Worm (Caenorhabditis elegans): Measurements from ENCODE around the gene F15G9.6.

The F15G9.6 gene

DNA sequence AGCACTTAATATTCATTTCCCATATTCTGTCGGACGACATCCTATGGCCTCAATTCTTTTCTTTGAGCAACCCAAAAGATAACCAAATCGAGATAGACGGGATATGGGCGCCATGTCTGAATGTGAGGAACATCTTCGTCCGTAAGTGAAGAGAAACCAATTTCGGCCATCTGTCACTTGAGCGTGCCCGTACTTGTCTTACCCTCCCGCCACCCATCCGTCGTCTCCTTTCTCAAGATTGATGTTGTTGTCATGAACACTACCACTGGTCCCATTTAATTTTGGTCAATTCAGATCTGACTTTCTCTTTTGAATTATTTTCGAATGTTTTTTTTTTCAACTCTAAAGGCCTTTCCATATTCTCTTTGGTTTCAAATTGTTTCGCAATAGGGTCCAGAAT lies 6.8 kb upstream of the F15G9.6 start:
- TF ChIP-seq W03F9.2 (tag; optimal IDR thresholded peaks at IDR 0.05) (no peak), dao-5 (tag; optimal IDR thresholded peaks at IDR 0.05) (no peak), him-1 (tag; optimal IDR thresholded peaks at IDR 0.05) (no peak)

DNA sequence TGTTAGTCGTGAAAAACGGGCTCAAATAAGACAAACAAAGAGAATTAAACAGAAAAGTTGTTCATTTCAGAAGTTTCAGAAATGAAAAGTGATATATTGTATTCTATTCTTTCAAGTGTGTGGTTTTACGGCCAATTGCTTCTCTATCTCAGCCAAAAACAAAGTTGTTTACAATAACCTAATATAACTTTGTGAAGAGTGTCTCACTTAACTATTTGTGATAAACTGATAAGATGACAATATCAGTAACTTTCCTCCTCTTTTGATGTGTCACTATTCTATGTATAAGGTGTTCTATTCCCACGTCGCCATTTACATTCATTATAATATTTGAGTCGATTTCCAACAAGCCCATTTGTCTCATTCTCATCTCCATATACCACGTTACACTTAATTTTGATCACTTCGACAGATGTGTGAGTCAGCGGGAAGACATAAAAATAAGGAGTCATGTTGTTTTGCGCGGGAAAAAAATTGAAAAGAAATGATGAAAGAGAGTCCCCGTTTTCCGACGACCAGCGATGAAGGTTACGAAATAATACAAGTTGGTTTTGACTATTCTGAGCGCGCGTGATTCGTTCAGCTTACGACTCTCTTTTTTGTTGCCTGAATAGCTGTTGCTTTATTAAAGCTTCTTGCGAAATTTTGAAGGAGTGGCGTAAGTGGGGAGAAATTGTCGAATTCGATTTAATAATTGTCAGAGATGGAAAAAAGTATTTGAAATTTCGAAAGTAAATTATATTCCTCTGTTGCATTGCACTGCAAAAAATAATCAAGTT lies 4.1 kb upstream of the F15G9.6 start:
- no peak for TF ChIP-seq W03F9.2 (tag; optimal IDR thresholded peaks at IDR 0.05)
- no peak for TF ChIP-seq him-1 (tag; optimal IDR thresholded peaks at IDR 0.05)
- no peak for TF ChIP-seq dao-5 (tag; optimal IDR thresholded peaks at IDR 0.05)

DNA sequence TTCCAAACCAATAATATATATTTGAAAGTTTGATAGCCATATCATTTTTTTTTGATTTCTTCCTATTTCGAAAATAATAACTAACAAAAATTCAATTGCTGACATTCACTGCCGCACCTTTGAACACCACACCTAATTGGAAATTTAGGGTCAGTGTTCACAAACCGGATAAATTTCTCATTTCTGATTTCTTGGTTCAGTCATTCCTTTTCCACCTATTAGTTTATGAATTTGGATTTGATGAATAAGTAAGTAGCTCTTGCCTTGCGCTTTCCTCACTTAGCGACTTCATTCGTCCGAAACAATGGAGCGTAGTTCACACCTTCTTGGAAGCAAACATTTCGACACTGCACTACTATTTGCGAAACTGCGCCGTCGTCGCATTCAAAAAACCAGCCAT lies 3.5 kb upstream of the F15G9.6 start, which contains the start of gene F15G9.1:
Gene F15G9.1, plus strand, starts transcription at position 301 of the 400 bp plus-strand sequence.
- no peak for TF ChIP-seq W03F9.2 (tag; optimal IDR thresholded peaks at IDR 0.05)
- TF ChIP-seq dao-5 (tag; optimal IDR thresholded peaks at IDR 0.05) = no peak
- TF ChIP-seq him-1 (tag; optimal IDR thresholded peaks at IDR 0.05) = no peak

- TF ChIP-seq him-1 (tag; optimal IDR thresholded peaks at IDR 0.05) (no peak), W03F9.2 (tag; optimal IDR thresholded peaks at IDR 0.05) (no peak), dao-5 (tag; optimal IDR thresholded peaks at IDR 0.05) (no peak)
Measured at ce11 chrX:9713613-9714012, 4.1 kb downstream of the F15G9.6 start, which contains the start of gene F15G9.2. Gene F15G9.2 (minus strand): TSS chrX:9713713.

ce11 chrX:9717265-9717664 lies 7.7 kb downstream of the F15G9.6 start, which contains the start of gene him-4:
Gene him-4 (plus strand): TSS chrX:9717565.
- no peak for TF ChIP-seq dao-5 (tag; optimal IDR thresholded peaks at IDR 0.05)
- TF ChIP-seq W03F9.2 (tag; optimal IDR thresholded peaks at IDR 0.05) = no peak
- TF ChIP-seq him-1 (tag; optimal IDR thresholded peaks at IDR 0.05) = no peak

DNA sequence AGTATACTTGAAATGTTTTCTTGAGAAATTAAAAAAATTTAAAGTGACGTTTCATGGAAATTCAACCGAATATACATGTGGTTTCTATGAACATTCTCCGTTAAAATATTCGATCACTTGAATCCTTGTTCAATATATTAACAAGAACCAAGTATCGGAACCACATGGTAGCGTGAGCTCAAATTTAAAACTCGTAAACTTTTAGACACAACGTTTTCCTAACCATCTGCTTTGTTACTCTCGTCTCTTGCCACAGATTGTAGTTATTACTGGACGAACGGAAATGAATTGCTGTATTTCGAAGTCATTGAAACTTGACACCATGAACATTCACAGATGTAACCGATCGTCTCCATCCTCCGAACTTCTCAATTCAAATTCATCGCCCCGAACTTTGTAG lies 9.5 kb downstream of the F15G9.6 start:
- no peak for TF ChIP-seq dao-5 (tag; optimal IDR thresholded peaks at IDR 0.05)
- no peak for TF ChIP-seq him-1 (tag; optimal IDR thresholded peaks at IDR 0.05)
- no peak for TF ChIP-seq W03F9.2 (tag; optimal IDR thresholded peaks at IDR 0.05)

DNA sequence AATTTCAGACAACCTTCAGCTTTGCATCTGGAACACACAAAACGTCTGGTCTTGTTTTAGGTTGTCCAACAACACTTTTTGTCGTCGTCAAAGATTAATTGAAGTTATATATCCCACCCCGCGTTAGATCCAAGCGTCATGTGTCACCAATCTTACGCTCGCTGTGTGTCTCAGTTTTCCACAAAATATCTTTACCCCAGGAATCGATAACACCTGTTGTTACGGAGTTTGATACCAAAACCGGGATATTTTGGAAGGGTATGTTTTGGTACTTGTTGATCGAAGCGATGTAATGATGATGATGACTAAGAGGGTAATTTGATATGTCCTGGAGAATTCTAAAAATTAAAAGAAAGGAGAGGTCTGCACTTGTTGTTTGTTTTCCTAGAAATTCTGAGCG lies 25.9 kb downstream of the F15G9.6 start:
- TF ChIP-seq W03F9.2 (tag; optimal IDR thresholded peaks at IDR 0.05) (no peak), him-1 (tag; optimal IDR thresholded peaks at IDR 0.05) (no peak), dao-5 (tag; optimal IDR thresholded peaks at IDR 0.05) (no peak)

DNA sequence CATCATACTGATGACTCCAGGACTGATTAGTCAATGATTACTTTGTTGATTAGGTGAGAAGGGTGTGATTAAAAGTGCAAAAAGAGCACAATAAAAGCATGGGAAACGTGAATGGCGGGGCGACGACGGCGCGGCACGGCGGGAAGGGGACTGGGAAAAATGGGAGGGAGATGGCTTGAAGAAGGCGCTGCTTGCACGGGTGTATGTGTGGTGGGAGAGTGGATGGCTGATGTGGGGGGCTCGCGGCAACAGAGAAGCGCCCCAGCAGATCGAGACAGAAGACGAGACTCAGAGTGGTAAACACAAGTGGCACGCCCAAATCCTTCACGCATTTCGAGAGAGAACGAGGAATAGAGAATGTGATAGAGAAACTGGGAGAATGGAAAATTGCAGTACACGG lies 28.2 kb downstream of the F15G9.6 start, which contains the start of gene F15G9.5:
Gene F15G9.5, minus strand, starts transcription at position 159 of the 400 bp plus-strand sequence.
- TF ChIP-seq dao-5 (tag; optimal IDR thresholded peaks at IDR 0.05) = no peak
- TF ChIP-seq W03F9.2 (tag; optimal IDR thresholded peaks at IDR 0.05) = no peak
- peak; percentile 2 for TF ChIP-seq him-1 (tag; optimal IDR thresholded peaks at IDR 0.05)

DNA sequence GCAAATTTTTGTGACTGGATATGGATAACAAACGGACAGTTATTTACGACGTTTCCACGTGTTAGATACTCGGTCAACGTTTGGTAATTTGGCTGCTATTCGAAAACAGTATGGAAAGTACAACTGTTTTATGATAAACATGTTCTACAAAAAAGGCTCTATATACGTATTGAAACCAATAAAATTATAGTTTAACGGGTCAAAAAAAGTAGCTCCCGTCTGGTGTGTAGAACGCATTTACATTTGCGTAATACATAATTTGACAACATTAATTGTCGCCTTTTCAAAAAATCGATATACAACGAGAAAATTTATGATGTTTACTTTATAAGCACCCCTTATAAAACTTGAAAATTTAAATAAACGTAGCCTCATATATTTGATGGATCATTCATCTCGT lies 32.5 kb downstream of the F15G9.6 start:
- TF ChIP-seq W03F9.2 (tag; optimal IDR thresholded peaks at IDR 0.05) = no peak
- TF ChIP-seq him-1 (tag; optimal IDR thresholded peaks at IDR 0.05) = no peak
- TF ChIP-seq dao-5 (tag; optimal IDR thresholded peaks at IDR 0.05) = no peak

DNA sequence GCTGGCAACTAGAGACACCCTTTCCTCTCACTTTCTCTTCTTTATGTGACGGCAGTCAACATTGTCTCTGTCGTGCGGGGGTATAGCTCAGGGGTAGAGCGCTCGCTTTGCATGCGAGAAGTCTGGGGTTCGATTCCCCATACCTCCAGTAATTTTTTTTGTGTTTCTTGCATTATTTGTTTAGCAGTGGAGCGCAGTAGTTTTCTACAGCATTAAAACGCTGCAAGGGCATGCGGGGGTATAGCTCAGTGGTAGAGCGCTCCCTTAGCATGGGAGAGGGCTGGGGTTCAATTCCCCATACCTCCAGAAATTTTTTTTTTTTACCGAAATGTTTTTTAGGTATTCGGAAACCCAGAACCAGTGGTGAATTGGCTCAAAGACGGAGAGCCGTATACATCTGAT lies 34.0 kb downstream of the F15G9.6 start:
- peak; percentile 94 for TF ChIP-seq dao-5 (tag; optimal IDR thresholded peaks at IDR 0.05)
- TF ChIP-seq him-1 (tag; optimal IDR thresholded peaks at IDR 0.05) = peak; percentile 98

DNA sequence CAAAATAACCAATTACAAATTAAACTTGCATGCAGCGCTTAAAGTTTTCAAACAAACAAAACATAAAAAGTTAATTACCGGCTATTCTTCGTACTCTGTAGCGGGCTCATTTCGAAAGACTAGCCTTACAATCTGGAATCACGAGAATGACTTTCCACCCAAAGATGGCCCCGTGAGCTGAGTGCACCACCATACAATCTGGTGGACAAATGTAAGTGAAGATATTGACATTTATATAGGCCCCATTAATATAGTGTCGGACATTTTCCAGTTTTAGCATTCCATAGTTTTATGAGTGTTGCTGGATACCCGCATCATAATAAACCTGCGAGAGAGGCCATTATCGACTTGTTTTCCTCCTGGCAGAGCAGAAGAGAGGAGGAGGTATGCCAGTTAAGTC lies 45.0 kb downstream of the F15G9.6 start:
- TF ChIP-seq W03F9.2 (tag; optimal IDR thresholded peaks at IDR 0.05) (no peak), dao-5 (tag; optimal IDR thresholded peaks at IDR 0.05) (no peak), him-1 (tag; optimal IDR thresholded peaks at IDR 0.05) (no peak)

ce11 chrX:9756971-9757370 lies 47.4 kb downstream of the F15G9.6 start, which contains the start of gene T09B9.1:
Gene T09B9.1 (plus strand): TSS chrX:9757271.
- no peak for TF ChIP-seq him-1 (tag; optimal IDR thresholded peaks at IDR 0.05)
- no peak for TF ChIP-seq dao-5 (tag; optimal IDR thresholded peaks at IDR 0.05)
- no peak for TF ChIP-seq W03F9.2 (tag; optimal IDR thresholded peaks at IDR 0.05)

DNA sequence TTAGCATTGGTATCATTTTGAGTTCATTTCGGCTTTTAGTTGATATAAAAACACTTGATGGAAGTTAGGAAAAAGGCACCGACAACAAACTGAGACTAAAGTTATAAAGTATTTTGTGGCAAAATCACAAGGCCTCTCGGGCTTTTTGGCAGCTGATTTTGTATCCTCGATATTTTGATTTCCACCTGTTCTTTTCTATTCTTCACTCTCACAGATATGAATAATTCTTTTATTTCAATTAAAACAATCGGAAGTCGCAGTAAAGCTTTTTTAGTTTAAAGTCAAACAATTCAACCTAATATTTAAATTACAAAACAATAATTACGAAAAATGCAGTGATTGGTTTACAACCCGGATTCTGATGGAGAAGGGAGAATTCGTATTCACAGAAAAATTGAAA lies 51.7 kb downstream of the F15G9.6 start, which contains the start of gene T09B9.3:
Gene T09B9.3, minus strand, starts transcription at position 101 of the 400 bp plus-strand sequence.
- TF ChIP-seq W03F9.2 (tag; optimal IDR thresholded peaks at IDR 0.05) (no peak), dao-5 (tag; optimal IDR thresholded peaks at IDR 0.05) (no peak), him-1 (tag; optimal IDR thresholded peaks at IDR 0.05) (no peak)

All from whole organism, L4/young adult.